Fruit fly (Drosophila melanogaster) whole organism, embryonic: Measurements from ENCODE around the gene CG7548.

Source experiments
- Adf1 ChIP-seq: fragments of 200-800 bp; sonication (Bioruptor generic); IDR thresholded peaks from 2 replicates; pipeline ENCODE4 v1.3.6; 2022; ENCODE audit warnings: missing biosample characterization, missing genetic modification characterization
- ase ChIP-seq: fragments of 200-800 bp; sonication (Bioruptor generic); IDR thresholded peaks from 3 replicates; pipeline ENCODE4 v1.3.6; 2022; ENCODE audit warnings: missing biosample characterization, missing genetic modification characterization
- bsh ChIP-seq, 2 experiments: fragments of 200-800 bp; sonication (Bioruptor generic); optimal IDR thresholded peaks; 2 replicates each; lab custom pipeline; 2017 to 2018; ENCODE audit warnings: mild to moderate bottlenecking in 2 of 2, missing biosample characterization in 2 of 2, missing genetic modification characterization in 2 of 2, moderate library complexity in 1 of 2
- hth ChIP-seq: fragments of >200 bp; optimal IDR thresholded peaks from 2 replicates; lab custom pipeline; 2017; ENCODE audit warnings: inconsistent platforms

DNA sequence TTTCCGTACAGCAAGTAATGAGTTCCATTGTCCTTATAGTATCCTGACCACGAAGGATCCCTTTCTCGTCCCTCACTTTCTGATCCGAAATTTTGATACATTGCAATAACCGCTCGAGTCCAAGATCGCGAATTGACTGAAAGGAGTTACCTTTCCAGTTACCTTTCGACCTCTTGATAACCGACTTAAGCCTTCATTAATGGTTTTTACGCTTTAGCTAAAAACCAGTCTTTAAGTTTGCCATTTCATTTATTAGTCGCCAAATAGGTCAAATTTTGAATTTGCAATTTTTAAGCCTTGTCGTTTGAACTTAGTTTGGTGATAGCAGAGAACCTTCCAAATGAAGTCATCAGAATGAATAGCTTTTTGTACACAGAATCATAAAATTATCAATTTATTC is 36.3 kb upstream of the CG7548 start, which contains the start of gene CG32376:
- TF ChIP-seq hth (lab: Kevin White, UChicago): no peak
- no peak for TF ChIP-seq bsh (GFP tag; optimal IDR thresholded peaks at IDR 0.05; lab: Kevin White, UChicago)
- TF ChIP-seq Adf1 (GFP tag; lab: Robert Waterston, UW): no peak
- no peak for TF ChIP-seq ase
